Worm (Caenorhabditis elegans): ENCODE measurements around the gene F54D10.4.

ce11 chrII:3810550-3810949, 3.7 kb upstream of the F54D10.4 start:
- TF ChIP-seq unc-42 (tag; optimal IDR thresholded peaks at IDR 0.05) (peak; percentile 15), unc-86 (tag; optimal IDR thresholded peaks at IDR 0.05) (no peak), fkh-6 (tag; optimal IDR thresholded peaks at IDR 0.05) (no peak), dve-1 (tag; optimal IDR thresholded peaks at IDR 0.05) (no peak), lin-11 (tag; optimal IDR thresholded peaks at IDR 0.05) (no peak), syd-9 (tag; optimal IDR thresholded peaks at IDR 0.05) (no peak)

Measured in whole organism, late embryonic.